Fruit fly (Drosophila melanogaster): ENCODE measurements around the gene Rpn3.
A peak's percentile ranks its signal among the peaks of the same experiment; 100 is the strongest.

Gene Rpn3

dm6 chr2L:19058916-19059315 lies 7.3 kb downstream of the Rpn3 start, which contains the start of gene Phlpp (continued):
- TF ChIP-seq sens (GFP tag) = peak; percentile 95
- 0 out of 3 replicates have a peak, but pooled peaks have one; percentile 31 for TF ChIP-seq Dbx (GFP tag; IDR thresholded peaks at IDR 0.05)
- no peak for TF ChIP-seq CG15073 (GFP tag; optimal IDR thresholded peaks at IDR 0.05)
- TF ChIP-seq HLH4C (GFP tag; IDR thresholded peaks at IDR 0.05; ENCODE audit: partially characterized antibody) = no peak
- TF ChIP-seq croc (GFP tag; conservative IDR thresholded peaks at IDR 0.05) = peak; percentile 59
- peak; percentile 23 for TF ChIP-seq CG2875 (GFP tag; optimal IDR thresholded peaks at IDR 0.05)
- TF ChIP-seq H2.0 (GFP tag; IDR thresholded peaks at IDR 0.05) = peak; percentile 54; the same call in 1 of the 2 replicates
- TF ChIP-seq Xrp1 (GFP tag; IDR thresholded peaks at IDR 0.05) = peak; percentile 89
- no peak for TF ChIP-seq CG9932 (GFP tag; IDR thresholded peaks at IDR 0.05)
- TF ChIP-seq luna (GFP tag; optimal IDR thresholded peaks at IDR 0.05) = no peak
- TF ChIP-seq z (GFP tag; IDR thresholded peaks at IDR 0.05) = peak; percentile 57; the same call in 1 of the 3 replicates
- TF ChIP-seq CG13287 (GFP tag; IDR thresholded peaks at IDR 0.05; ENCODE audit: partially characterized antibody) = no peak
- TF ChIP-seq CG16813 (GFP tag; IDR thresholded peaks at IDR 0.05; ENCODE audit: partially characterized antibody) = no peak
- no peak for TF ChIP-seq pita (GFP tag; optimal IDR thresholded peaks at IDR 0.05)
- no peak for TF ChIP-seq wdn (GFP tag; IDR thresholded peaks at IDR 0.05)
- no peak for TF ChIP-seq odd (GFP tag; optimal IDR thresholded peaks at IDR 0.05)
- TF ChIP-seq lab (GFP tag; optimal IDR thresholded peaks at IDR 0.05) = no peak
- no peak for TF ChIP-seq CG10209 (GFP tag; optimal IDR thresholded peaks at IDR 0.05)
- peak; percentile 47; the same call in 1 of the 2 replicates for TF ChIP-seq CG4730 (GFP tag; IDR thresholded peaks at IDR 0.05)
- TF ChIP-seq CG13296 (GFP tag; optimal IDR thresholded peaks at IDR 0.05) = no peak
- no peak for TF ChIP-seq NFAT (GFP tag; IDR thresholded peaks at IDR 0.05)
- no peak for TF ChIP-seq twi (tag; optimal IDR thresholded peaks at IDR 0.05)
- peak; percentile 56 for TF ChIP-seq Ssrp (tag; optimal IDR thresholded peaks at IDR 0.05)
- no peak for TF ChIP-seq Dip2 (GFP tag; IDR thresholded peaks at IDR 0.05)
- TF ChIP-seq mld (GFP tag; IDR thresholded peaks at IDR 0.05; ENCODE audit: partially characterized antibody) = no peak
- peak; percentile 68 for TF ChIP-seq CG6254 (GFP tag; optimal IDR thresholded peaks at IDR 0.05)
- no peak for TF ChIP-seq CG3726 (GFP tag; IDR thresholded peaks at IDR 0.05)
- peak; percentile 14 for TF ChIP-seq CG8290 (GFP tag; optimal IDR thresholded peaks at IDR 0.05)
- TF ChIP-seq CG8290 (tag; optimal IDR thresholded peaks at IDR 0.05) = no peak
- no peak for TF ChIP-seq Oaz (GFP tag; IDR thresholded peaks at IDR 0.05)
- TF ChIP-seq CG11398 (GFP tag; optimal IDR thresholded peaks at IDR 0.05) = no peak
- no peak for TF ChIP-seq Asciz (GFP tag; optimal IDR thresholded peaks at IDR 0.05)
- TF ChIP-seq ham (GFP tag; IDR thresholded peaks at IDR 0.05) = no peak
- no peak for TF ChIP-seq Eip74EF (GFP tag; optimal IDR thresholded peaks at IDR 0.05)
- TF ChIP-seq Atf3 (GFP tag; optimal IDR thresholded peaks at IDR 0.05) = no peak
- TF ChIP-seq nerfin-1 (tag; optimal IDR thresholded peaks at IDR 0.05) = peak; percentile 29
- TF ChIP-seq row (GFP tag; IDR thresholded peaks at IDR 0.05) = peak; percentile 66
- no peak for TF ChIP-seq Atf-2 (GFP tag; optimal IDR thresholded peaks at IDR 0.05)
- TF ChIP-seq lola (GFP tag; optimal IDR thresholded peaks at IDR 0.05) = peak in 1 of 3 experiments; percentile 46
- no peak for TF ChIP-seq CG3995 (GFP tag; optimal IDR thresholded peaks at IDR 0.05)
- TF ChIP-seq trem (tag; optimal IDR thresholded peaks at IDR 0.05) = peak; percentile 60
- no peak for TF ChIP-seq CG17612 (GFP tag; IDR thresholded peaks at IDR 0.05)
- TF ChIP-seq BtbVII (GFP tag; optimal IDR thresholded peaks at IDR 0.05) = no peak
- no peak for TF ChIP-seq nom (GFP tag; optimal IDR thresholded peaks at IDR 0.05)
- peak; percentile 71 for TF ChIP-seq CG10959 (GFP tag; IDR thresholded peaks at IDR 0.05)
- no peak for TF ChIP-seq CG3281 (GFP tag; optimal IDR thresholded peaks at IDR 0.05)
- no peak for TF ChIP-seq lbe (GFP tag; optimal IDR thresholded peaks at IDR 0.05)
- no peak for TF ChIP-seq BEAF-32 (GFP tag; optimal IDR thresholded peaks at IDR 0.05)
- TF ChIP-seq Sin3A (optimal IDR thresholded peaks at IDR 0.05) = no peak
- no peak for TF ChIP-seq CG13775 (GFP tag; optimal IDR thresholded peaks at IDR 0.05)
- no peak for TF ChIP-seq CG1529 (GFP tag; optimal IDR thresholded peaks at IDR 0.05)
